Fruit fly (Drosophila melanogaster): Measurements from ENCODE around the gene CG7166.

Gene CG7166

dm6 chr3L:21640815-21641214, 15.4 kb upstream of the CG7166 start, which contains the start of gene Atox1 (continued):
- TF ChIP-seq CG31365 (tag; optimal IDR thresholded peaks at IDR 0.05) (peak; percentile 29), CG9876 (GFP tag; optimal IDR thresholded peaks at IDR 0.05) (peak; percentile 5), CG11247 (GFP tag; IDR thresholded peaks at IDR 0.05) (peak; percentile 37; the same call in 1 of the 2 replicates), kah (GFP tag; optimal IDR thresholded peaks at IDR 0.05) (no peak), CG10431 (GFP tag; optimal IDR thresholded peaks at IDR 0.05) (no peak), lilli (GFP tag; optimal IDR thresholded peaks at IDR 0.05) (no peak), chm (GFP tag; IDR thresholded peaks at IDR 0.05) (no peak), tio (GFP tag; optimal IDR thresholded peaks at IDR 0.05) (no peak), CG1603 (tag; optimal IDR thresholded peaks at IDR 0.05) (peak; percentile 83), Fer3 (tag; optimal IDR thresholded peaks at IDR 0.05) (peak; percentile 21), tll (GFP tag; optimal IDR thresholded peaks at IDR 0.05) (no peak), Dp (GFP tag; optimal IDR thresholded peaks at IDR 0.05) (peak; percentile 99), CG2712 (tag; optimal IDR thresholded peaks at IDR 0.05) (peak; percentile 42), grn (GFP tag; optimal IDR thresholded peaks at IDR 0.05) (no peak), lbe (GFP tag; optimal IDR thresholded peaks at IDR 0.05) (no peak), CG4707 (GFP tag; optimal IDR thresholded peaks at IDR 0.05) (no peak), wdn (GFP tag; IDR thresholded peaks at IDR 0.05) (no peak), B-H2 (GFP tag; optimal IDR thresholded peaks at IDR 0.05) (peak; percentile 76), dmrt99B (tag; optimal IDR thresholded peaks at IDR 0.05) (no peak), CHES-1-like (GFP tag; optimal IDR thresholded peaks at IDR 0.05) (peak; percentile 25), CG15514 (GFP tag; optimal IDR thresholded peaks at IDR 0.05) (peak; percentile 87), CG12299 (tag; optimal IDR thresholded peaks at IDR 0.05) (no peak), tup (GFP tag; optimal IDR thresholded peaks at IDR 0.05) (no peak), Sox100B (GFP tag; optimal IDR thresholded peaks at IDR 0.05) (no peak), Elba2 (GFP tag; optimal IDR thresholded peaks at IDR 0.05) (no peak), CG17385 (GFP tag; optimal IDR thresholded peaks at IDR 0.05) (no peak), nom (GFP tag; optimal IDR thresholded peaks at IDR 0.05) (peak; percentile 53), CG8281 (tag; optimal IDR thresholded peaks at IDR 0.05) (no peak), h (optimal IDR thresholded peaks at IDR 0.05) (no peak), CG1024 (GFP tag; IDR thresholded peaks at IDR 0.05) (no peak), CG7745 (tag; optimal IDR thresholded peaks at IDR 0.05) (no peak), Mrtf (GFP tag; IDR thresholded peaks at IDR 0.05) (no peak), phol (tag; optimal IDR thresholded peaks at IDR 0.05) (peak; percentile 86), CG4730 (GFP tag; IDR thresholded peaks at IDR 0.05) (no peak), CG9817 (tag; optimal IDR thresholded peaks at IDR 0.05) (peak; percentile 63), tin (GFP tag; optimal IDR thresholded peaks at IDR 0.05) (peak; percentile 32), zen (tag; optimal IDR thresholded peaks at IDR 0.05) (peak; percentile 47), cwo (GFP tag; optimal IDR thresholded peaks at IDR 0.05) (no peak), Lpt (GFP tag; optimal IDR thresholded peaks at IDR 0.05) (no peak), CG16815 (GFP tag; optimal IDR thresholded peaks at IDR 0.05) (no peak), CG17912 (GFP tag; optimal IDR thresholded peaks at IDR 0.05) (peak; percentile 72), CG42726 (GFP tag; IDR thresholded peaks at IDR 0.05; ENCODE audit: partially characterized antibody) (peak; percentile 43; the same call in 1 of the 2 replicates), CG8924 (tag; optimal IDR thresholded peaks at IDR 0.05) (no peak), fd96Cb (tag; optimal IDR thresholded peaks at IDR 0.05) (no peak), Neu2 (GFP tag; optimal IDR thresholded peaks at IDR 0.05; ENCODE audit: borderline replicate concordance) (no peak), CG10321 (GFP tag; IDR thresholded peaks at IDR 0.05) (no peak), CG9215 (GFP tag; IDR thresholded peaks at IDR 0.05) (no peak), gro (GFP tag; optimal IDR thresholded peaks at IDR 0.05) (peak; percentile 6), crc (GFP tag; optimal IDR thresholded peaks at IDR 0.05) (no peak), tx (GFP tag; optimal IDR thresholded peaks at IDR 0.05) (no peak), scrt (GFP tag; optimal IDR thresholded peaks at IDR 0.05) (no peak)

Measured in whole organism, embryonic.